Worm (Caenorhabditis elegans): ENCODE measurements around the gene pod-2.

DNA sequence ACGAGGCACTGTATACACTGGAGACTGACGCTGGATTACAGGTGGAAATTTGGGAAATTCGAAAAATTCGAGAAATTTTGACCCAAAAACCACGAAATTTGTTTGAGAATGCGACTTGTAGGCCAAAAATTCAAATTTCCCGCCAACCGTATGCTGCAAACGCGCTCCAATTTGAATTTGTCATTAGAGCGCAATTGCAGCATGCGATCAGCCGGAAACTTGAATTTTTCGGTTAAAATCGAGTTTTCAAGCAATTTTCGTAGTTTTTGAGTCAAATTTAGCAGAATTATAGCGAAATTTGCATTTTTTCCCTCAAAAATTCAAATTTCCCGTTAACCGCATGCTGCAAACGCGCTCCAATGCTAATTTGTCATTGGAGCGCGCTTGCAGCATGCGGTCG, 6.3 kb upstream of the pod-2 start:
- TF ChIP-seq bed-2 (GFP tag; IDR thresholded peaks at IDR 0.05) (no peak), F22D6.2 (tag; optimal IDR thresholded peaks at IDR 0.05) (no peak), ama-1 (optimal IDR thresholded peaks at IDR 0.05) (no peak), ama-1 (GFP tag; optimal IDR thresholded peaks at IDR 0.05) (no peak)

Measured in whole organism, young adult.